Fruit fly (Drosophila melanogaster) whole organism, embryonic: ENCODE measurements around the gene Targ2.

Source experiments
- BEAF-32 ChIP-seq: fragments of 200-800 bp; sonication (Bioruptor generic); optimal IDR thresholded peaks from 3 replicates; lab custom pipeline; 2017; ENCODE audit warnings: missing biosample characterization, missing genetic modification characterization, mild to moderate bottlenecking, moderate library complexity, missing genetic modification reagents
- CG10979 ChIP-seq: fragments of 200-800 bp; sonication (Bioruptor generic); optimal IDR thresholded peaks from 2 replicates; lab custom pipeline; 2018; ENCODE audit warnings: missing biosample characterization, mild to moderate bottlenecking, missing genetic modification characterization, moderate library complexity
- CG11504 ChIP-seq: fragments of 200-800 bp; sonication (Bioruptor generic); optimal IDR thresholded peaks from 3 replicates; lab custom pipeline; 2019; ENCODE audit warnings: missing biosample characterization, mild to moderate bottlenecking, missing genetic modification characterization, moderate library complexity
- CG1233 ChIP-seq: fragments of 200-800 bp; sonication (Bioruptor generic); optimal IDR thresholded peaks from 4 replicates; lab custom pipeline; 2018; ENCODE audit warnings: missing biosample characterization, mild to moderate bottlenecking, missing genetic modification characterization
- CG12769 ChIP-seq: fragments of 200-800 bp; sonication (Bioruptor generic); optimal IDR thresholded peaks from 2 replicates; lab custom pipeline; 2019; ENCODE audit warnings: missing biosample characterization, mild to moderate bottlenecking, missing genetic modification characterization, moderate library complexity
- CG13894 ChIP-seq: fragments of 200-800 bp; sonication (Bioruptor generic); optimal IDR thresholded peaks from 3 replicates; lab custom pipeline; 2018; ENCODE audit warnings: missing biosample characterization, mild to moderate bottlenecking, missing genetic modification characterization, moderate library complexity
- CG14441 ChIP-seq: fragments of 200-800 bp; sonication (Bioruptor generic); IDR thresholded peaks from 2 replicates; pipeline ENCODE4 v1.3.6; 2022; ENCODE audit warnings: missing biosample characterization, missing genetic modification characterization
- CG15514 ChIP-seq: fragments of 200-800 bp; sonication (Bioruptor generic); optimal IDR thresholded peaks from 3 replicates; lab custom pipeline; 2017; ENCODE audit warnings: missing biosample characterization, missing genetic modification characterization, mild to moderate bottlenecking, moderate library complexity, missing genetic modification reagents
- CG1603 ChIP-seq: fragments of 200-800 bp; sonication (Bioruptor generic); optimal IDR thresholded peaks from 2 replicates; lab custom pipeline; 2019; ENCODE audit warnings: missing biosample characterization, mild to moderate bottlenecking, missing genetic modification characterization, moderate library complexity
- CG17186 ChIP-seq: fragments of 200-800 bp; sonication (Bioruptor generic); optimal IDR thresholded peaks from 3 replicates; lab custom pipeline; 2017; ENCODE audit warnings: missing biosample characterization, missing genetic modification reagents, missing genetic modification characterization
- CG2116 ChIP-seq: fragments of 200-800 bp; sonication (Bioruptor generic); optimal IDR thresholded peaks from 3 replicates; lab custom pipeline; 2018; ENCODE audit warnings: missing biosample characterization, mild to moderate bottlenecking, missing genetic modification characterization
- CG31224 ChIP-seq: fragments of 200-800 bp; sonication (Bioruptor generic); IDR thresholded peaks from 2 replicates; pipeline ENCODE4 v1.3.6; 2022; ENCODE audit warnings: missing biosample characterization, missing genetic modification characterization
- CG31365 ChIP-seq: fragments of 200-800 bp; sonication (Bioruptor generic); optimal IDR thresholded peaks from 2 replicates; lab custom pipeline; 2018; ENCODE audit warnings: missing biosample characterization, mild to moderate bottlenecking, missing genetic modification characterization
- CG3163 ChIP-seq: fragments of 200-800 bp; sonication (Bioruptor generic); optimal IDR thresholded peaks from 3 replicates; lab custom pipeline; 2016; ENCODE audit warnings: missing biosample characterization, missing genetic modification characterization
- CG3281 ChIP-seq: fragments of 200-800 bp; sonication (Bioruptor generic); optimal IDR thresholded peaks from 3 replicates; lab custom pipeline; 2017; ENCODE audit warnings: missing biosample characterization, mild to moderate bottlenecking, missing genetic modification characterization
- CG34376 ChIP-seq: fragments of 200-800 bp; sonication (Bioruptor generic); optimal IDR thresholded peaks from 2 replicates; lab custom pipeline; 2018; ENCODE audit warnings: missing biosample characterization, mild to moderate bottlenecking, missing genetic modification characterization
- CG3726 ChIP-seq: fragments of 200-800 bp; sonication (Bioruptor generic); IDR thresholded peaks from 3 replicates; pipeline ENCODE4, ENCODE4 v1.3.6; 2022; ENCODE audit warnings: missing biosample characterization, missing genetic modification characterization
- CG6813 ChIP-seq: fragments of 200-800 bp; sonication (Bioruptor generic); optimal IDR thresholded peaks from 2 replicates; lab custom pipeline; 2017; ENCODE audit warnings: missing biosample characterization, missing genetic modification characterization, mild to moderate bottlenecking, moderate library complexity, missing genetic modification reagents
- CG7987 ChIP-seq: fragments of 200-800 bp; sonication (Bioruptor generic); optimal IDR thresholded peaks from 2 replicates; lab custom pipeline; 2018; ENCODE audit warnings: missing biosample characterization, mild to moderate bottlenecking, missing genetic modification characterization, moderate library complexity
- CG8290 ChIP-seq, 3 experiments: fragments of 200-800 bp; sonication (Bioruptor generic); optimal IDR thresholded peaks; 2 replicates each; lab custom pipeline; 2016 to 2019; ENCODE audit warnings: missing biosample characterization in 3 of 3, missing genetic modification characterization in 3 of 3, mild to moderate bottlenecking in 2 of 3, moderate library complexity in 1 of 3
- Chrac-16 ChIP-seq: fragments of 200-800 bp; sonication (Bioruptor generic); optimal IDR thresholded peaks from 3 replicates; lab custom pipeline; 2016; ENCODE audit warnings: missing biosample characterization, missing genetic modification characterization
- D19A ChIP-seq: fragments of 200-800 bp; optimal IDR thresholded peaks from 3 replicates; lab custom pipeline; 2019; ENCODE audit warnings: missing biosample characterization, mild to moderate bottlenecking, missing genetic modification characterization, moderate library complexity
- GATAe ChIP-seq: fragments of 200-800 bp; sonication (Bioruptor generic); conservative IDR thresholded peaks from 2 replicates; pipeline ENCODE4 v1.3.6; 2022; ENCODE audit warnings: missing biosample characterization, missing genetic modification characterization
- Hsf ChIP-seq: fragments of 200-800 bp; sonication (Bioruptor generic); optimal IDR thresholded peaks from 3 replicates; lab custom pipeline; 2016; ENCODE audit warnings: missing biosample characterization, missing genetic modification characterization
- Kr ChIP-seq: fragments of 200-800 bp; sonication (Bioruptor generic); optimal IDR thresholded peaks from 2 replicates; lab custom pipeline; 2017; ENCODE audit warnings: missing biosample characterization, mild to moderate bottlenecking, missing genetic modification characterization
- MESR4 ChIP-seq: fragments of 200-800 bp; sonication (Bioruptor generic); optimal IDR thresholded peaks from 2 replicates; lab custom pipeline; 2018; ENCODE audit warnings: missing biosample characterization, mild to moderate bottlenecking, missing genetic modification characterization, moderate library complexity
- Med ChIP-seq: fragments of 200-800 bp; sonication (Bioruptor generic); peaks from one replicate; lab custom pipeline; 2016; ENCODE audit warnings: missing biosample characterization, missing genetic modification characterization, mild to moderate bottlenecking, inconsistent platforms, moderate library complexity
- Mrtf ChIP-seq: fragments of 200-800 bp; sonication (Bioruptor generic); IDR thresholded peaks from 3 replicates; pipeline ENCODE4 v1.3.6; 2022; ENCODE audit warnings: missing biosample characterization, missing genetic modification characterization
- Nf-YC ChIP-seq: fragments of 200-800 bp; optimal IDR thresholded peaks from 3 replicates; lab custom pipeline; 2019; ENCODE audit warnings: missing biosample characterization, mild to moderate bottlenecking, missing genetic modification characterization, moderate library complexity
- Pdp1 ChIP-seq, 2 experiments: fragments of 200-800 bp; sonication (Bioruptor generic); optimal IDR thresholded peaks; 3 replicates each; lab custom pipeline; 2016; ENCODE audit warnings: missing biosample characterization in 2 of 2, missing genetic modification characterization in 2 of 2, mild to moderate bottlenecking in 1 of 2, moderate library complexity in 1 of 2
- Rx ChIP-seq: fragments of 200-800 bp; sonication (Bioruptor generic); IDR thresholded peaks from 2 replicates; pipeline ENCODE4 v1.3.6; 2022; ENCODE audit warnings: missing biosample characterization, missing genetic modification characterization
- Sry-β ChIP-seq: fragments of 200-800 bp; sonication (Bioruptor generic); optimal IDR thresholded peaks from 2 replicates; lab custom pipeline; 2018; ENCODE audit warnings: missing biosample characterization, mild to moderate bottlenecking, missing genetic modification characterization, moderate library complexity
- abd-A ChIP-seq: fragments of 200-800 bp; sonication (Bioruptor generic); optimal IDR thresholded peaks from 3 replicates; lab custom pipeline; 2019; ENCODE audit warnings: missing biosample characterization, mild to moderate bottlenecking, missing genetic modification characterization, moderate library complexity
- amos ChIP-seq: fragments of 200-800 bp; sonication (Bioruptor generic); IDR thresholded peaks from 2 replicates; pipeline ENCODE4 v1.3.6; 2022; ENCODE audit warnings: missing biosample characterization, missing genetic modification characterization; ENCODE audit not compliant: partially characterized antibody
- ase ChIP-seq: fragments of 200-800 bp; sonication (Bioruptor generic); IDR thresholded peaks from 3 replicates; pipeline ENCODE4 v1.3.6; 2022; ENCODE audit warnings: missing biosample characterization, missing genetic modification characterization
- danr ChIP-seq: fragments of 200-800 bp; sonication (Bioruptor generic); IDR thresholded peaks from 2 replicates; pipeline ENCODE4 v1.3.6; 2022; ENCODE audit warnings: missing biosample characterization, missing genetic modification characterization
- fru ChIP-seq: fragments of >200 bp; optimal IDR thresholded peaks from 2 replicates; lab custom pipeline; 2017
- gce ChIP-seq: fragments of 200-800 bp; sonication (Bioruptor generic); IDR thresholded peaks from 3 replicates; pipeline ENCODE4 v1.3.6; 2022; ENCODE audit warnings: missing biosample characterization, missing genetic modification characterization
- gfzf ChIP-seq: fragments of 200-800 bp; sonication (Bioruptor generic); optimal IDR thresholded peaks from 2 replicates; lab custom pipeline; 2016; ENCODE audit warnings: missing biosample characterization, mild to moderate bottlenecking, missing genetic modification characterization, moderate library complexity
- gro ChIP-seq: fragments of 200-800 bp; sonication (Bioruptor generic); optimal IDR thresholded peaks from 2 replicates; lab custom pipeline; 2016; ENCODE audit warnings: missing biosample characterization, missing genetic modification characterization
- insv ChIP-seq, 2 experiments: fragments of 200-800 bp; sonication (Bioruptor generic); optimal IDR thresholded peaks; 3 replicates each; lab custom pipeline; 2016 to 2018; ENCODE audit warnings: missing biosample characterization in 2 of 2, missing genetic modification characterization in 2 of 2
- kni ChIP-seq: fragments of 200-800 bp; sonication (Bioruptor generic); optimal IDR thresholded peaks from 3 replicates; lab custom pipeline; 2017; ENCODE audit warnings: mild to moderate bottlenecking, missing biosample characterization, missing genetic modification reagents, missing genetic modification characterization
- nom ChIP-seq: fragments of 200-800 bp; sonication (Bioruptor generic); optimal IDR thresholded peaks from 2 replicates; lab custom pipeline; 2017; ENCODE audit warnings: missing biosample characterization, missing genetic modification characterization, mild to moderate bottlenecking, moderate library complexity, missing genetic modification reagents
- pita ChIP-seq: fragments of 200-800 bp; sonication (Bioruptor generic); optimal IDR thresholded peaks from 2 replicates; lab custom pipeline; 2017; ENCODE audit warnings: missing biosample characterization, mild to moderate bottlenecking, missing genetic modification characterization
- so ChIP-seq: fragments of 200-800 bp; sonication (Bioruptor generic); IDR thresholded peaks from 3 replicates; pipeline ENCODE4 v1.3.6; 2022; ENCODE audit warnings: missing biosample characterization, missing genetic modification characterization
- tio ChIP-seq: fragments of 200-800 bp; sonication (Bioruptor generic); optimal IDR thresholded peaks from 2 replicates; lab custom pipeline; 2017; ENCODE audit warnings: missing biosample characterization, missing genetic modification characterization, inconsistent platforms
- wdn ChIP-seq: fragments of 200-800 bp; sonication (Bioruptor generic); IDR thresholded peaks from 2 replicates; pipeline ENCODE4 v1.3.6; 2022; ENCODE audit warnings: missing biosample characterization, missing genetic modification characterization
- zfh2 ChIP-seq: fragments of 200-800 bp; sonication (Bioruptor generic); optimal IDR thresholded peaks from 2 replicates; lab custom pipeline; 2016; ENCODE audit warnings: missing biosample characterization, missing genetic modification characterization

The Targ2 gene

DNA sequence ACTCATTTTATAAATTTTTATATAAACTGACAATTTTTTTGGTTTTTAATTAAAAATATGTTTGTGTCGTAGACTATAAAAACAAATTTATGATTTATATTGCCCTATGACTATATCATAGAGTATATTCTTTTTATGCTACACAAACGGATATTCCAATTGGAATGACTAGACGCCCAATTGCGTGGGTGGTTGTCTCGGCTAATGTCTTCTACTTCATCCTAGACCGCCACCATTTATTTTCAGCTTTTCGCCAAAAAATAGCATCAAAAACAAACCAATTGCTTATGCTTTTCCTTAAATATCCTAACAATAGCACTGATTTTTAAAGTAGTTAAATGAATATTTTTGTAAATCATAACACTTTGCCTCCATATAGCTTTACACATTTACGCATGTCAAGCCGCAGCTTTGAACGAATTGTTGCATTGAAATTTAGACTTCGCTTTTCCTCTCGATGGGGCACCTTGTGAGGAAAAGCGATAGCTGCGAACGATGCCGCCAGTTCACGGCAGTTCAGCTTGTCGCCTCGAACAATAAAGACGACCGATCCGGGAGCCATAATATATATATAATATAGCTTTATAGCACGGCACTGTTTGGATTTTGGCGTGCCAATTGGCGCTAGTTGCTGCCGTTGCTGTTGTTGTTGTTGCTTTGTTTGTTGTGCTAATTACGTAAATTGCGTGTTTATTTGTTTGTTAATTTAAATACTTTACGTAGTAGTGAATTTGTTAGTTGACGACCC is 829 bp downstream of the Targ2 start (continued):
- TF ChIP-seq MESR4 (GFP tag; lab: Kevin White, UChicago) (no peak), BEAF-32 (peak; percentile 1), pita (GFP tag; lab: Kevin White, UChicago) (peak; percentile 35), kni (no peak), Rx (GFP tag; lab: Robert Waterston, UW) (no peak), so (GFP tag; lab: Robert Waterston, UW) (no peak), gro (GFP tag; lab: Kevin White, UChicago) (no peak), D19A (tag; lab: Kevin White, UChicago) (peak; percentile 63), CG34376 (GFP tag; lab: Kevin White, UChicago) (peak; percentile 59), GATAe (no peak), CG8290 (GFP tag; optimal IDR thresholded peaks at IDR 0.05; lab: Kevin White, UChicago) (no peak), CG8290 (tag; optimal IDR thresholded peaks at IDR 0.05; lab: Kevin White, UChicago) (peak in 1 of 2 experiments; percentile 18), CG11504 (tag; lab: Kevin White, UChicago) (peak; percentile 5), CG12769 (tag; lab: Kevin White, UChicago) (peak; percentile 7), Sry-β (GFP tag; lab: Kevin White, UChicago) (no peak), CG31224 (GFP tag; lab: Robert Waterston, UW) (no peak), gce (GFP tag; lab: Robert Waterston, UW) (no peak), gfzf (GFP tag; lab: Kevin White, UChicago) (peak; percentile 20), CG10979 (no peak), Kr (GFP tag; lab: Kevin White, UChicago) (no peak), CG31365 (tag; lab: Kevin White, UChicago) (no peak), CG15514 (GFP tag; lab: Kevin White, UChicago) (peak; percentile 30), CG13894 (tag; lab: Kevin White, UChicago) (peak; percentile 47), CG1603 (tag; lab: Kevin White, UChicago) (peak; percentile 14), CG3163 (GFP tag; lab: Kevin White, UChicago) (no peak), ase (no peak), abd-A (tag; lab: Kevin White, UChicago) (no peak), Nf-YC (no peak), CG3726 (no peak), insv (GFP tag; optimal IDR thresholded peaks at IDR 0.05; lab: Kevin White, UChicago) (peak; percentile 78 to 96), CG14441 (GFP tag; lab: Robert Waterston, UW) (peak; percentile 36; the same call in 1 of the 2 replicates), CG2116 (GFP tag; lab: Kevin White, UChicago) (peak; percentile 7), CG17186 (GFP tag; lab: Kevin White, UChicago) (no peak), CG6813 (GFP tag; lab: Kevin White, UChicago) (no peak), Hsf (GFP tag; lab: Kevin White, UChicago) (no peak)

DNA sequence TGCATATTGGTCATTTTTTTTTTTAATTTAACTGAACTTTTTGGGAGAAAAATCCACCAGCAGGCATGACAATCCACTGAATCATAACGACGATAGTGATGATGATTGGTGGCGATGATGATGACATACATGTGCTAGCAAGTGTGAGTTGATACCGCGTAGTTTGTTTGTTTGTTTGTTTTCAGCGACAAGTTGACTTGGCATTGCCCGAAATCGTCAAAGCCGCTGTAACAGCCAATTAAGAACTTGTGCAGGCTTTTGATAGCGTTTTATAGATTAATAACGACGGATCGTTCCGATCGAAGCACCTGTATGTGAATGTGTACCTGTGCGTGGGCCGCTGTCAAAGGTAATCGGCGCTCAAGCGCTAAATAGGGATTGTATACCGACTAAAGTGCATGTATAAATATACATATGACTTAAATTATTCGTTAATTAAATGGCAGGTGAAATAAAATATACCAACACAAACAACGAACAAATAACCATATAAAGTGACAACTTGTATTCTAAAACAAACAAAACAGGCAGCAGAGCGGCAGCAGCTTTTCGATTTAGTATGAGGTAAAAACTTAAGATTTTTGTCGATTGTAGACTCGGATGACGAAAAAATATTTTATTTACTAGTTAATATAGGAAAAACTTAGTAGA is 1.7 kb downstream of the Targ2 start:
- TF ChIP-seq wdn (GFP tag; lab: Robert Waterston, UW) (no peak), zfh2 (GFP tag; lab: Kevin White, UChicago) (no peak), CG7987 (GFP tag; lab: Kevin White, UChicago) (peak; percentile 19), Mrtf (peak; percentile 27; the same call in 1 of the 3 replicates), fru (lab: Kevin White, UChicago) (no peak), CG13894 (tag; lab: Kevin White, UChicago) (peak; percentile 20), tio (GFP tag; lab: Kevin White, UChicago) (no peak), Chrac-16 (GFP tag; lab: Kevin White, UChicago) (no peak), danr (GFP tag; lab: Robert Waterston, UW) (no peak), nom (GFP tag; lab: Kevin White, UChicago) (no peak), CG1233 (GFP tag; lab: Kevin White, UChicago) (peak; percentile 2), amos (GFP tag; lab: Robert Waterston, UW) (no peak), Pdp1 (GFP tag; optimal IDR thresholded peaks at IDR 0.05; lab: Kevin White, UChicago) (peak in 1 of 2 experiments; percentile 32), CG3281 (GFP tag; lab: Kevin White, UChicago) (peak; percentile 19), Med (GFP tag; lab: Kevin White, UChicago) (peak; percentile 82)
